Worm (Caenorhabditis elegans): ENCODE data around the gene rpl-3.
"Not testable (repeated sequence)": the region's sequence is repeated elsewhere in the genome, so short reads cannot be mapped to it uniquely, and the experiment has no call there.

rpl-3 gene

ce11 chrIII:3889896-3890295 lies 22.2 kb downstream of the rpl-3 start:
- TF ChIP-seq dve-1 (tag; optimal IDR thresholded peaks at IDR 0.05; ENCODE audit: insufficient read depth), result peak; percentile 15
- TF ChIP-seq pha-4 (GFP tag; IDR thresholded peaks at IDR 0.05), result no peak
- TF ChIP-seq pha-4 (tag; optimal IDR thresholded peaks at IDR 0.05), result peak; percentile 33
- TF ChIP-seq T26A8.4 (GFP tag; IDR thresholded peaks at IDR 0.05), result no peak
- no peak for TF ChIP-seq ceh-28 (tag; optimal IDR thresholded peaks at IDR 0.05)
- no peak for TF ChIP-seq nhr-76 (tag; optimal IDR thresholded peaks at IDR 0.05)
- TF ChIP-seq tra-1 (GFP tag; IDR thresholded peaks at IDR 0.05), result no peak
- TF ChIP-seq ceh-62 (tag; optimal IDR thresholded peaks at IDR 0.05), result no peak
- TF ChIP-seq nhr-28 (tag; optimal IDR thresholded peaks at IDR 0.05), result no peak
- TF ChIP-seq nhr-6 (tag; optimal IDR thresholded peaks at IDR 0.05), result peak; percentile 32
- no peak for TF ChIP-seq Y48G9A.11 (GFP tag; IDR thresholded peaks at IDR 0.05)
- TF ChIP-seq snpc-4 (tag; optimal IDR thresholded peaks at IDR 0.05), result no peak
- TF ChIP-seq aha-1 (tag), result peak; percentile 77

- TF ChIP-seq dmd-8 (GFP tag; IDR thresholded peaks at IDR 0.05) (no peak), daf-8 (GFP tag; IDR thresholded peaks at IDR 0.05) (no peak), fkh-10 (GFP tag; optimal IDR thresholded peaks at IDR 0.05) (no peak), nhr-111 (GFP tag; optimal IDR thresholded peaks at IDR 0.05) (no peak), mxl-2 (GFP tag; conservative IDR thresholded peaks at IDR 0.05) (no peak), pqm-1 (tag; optimal IDR thresholded peaks at IDR 0.05) (peak; percentile 51), dmd-6 (GFP tag; IDR thresholded peaks at IDR 0.05) (peak; percentile 29; the same call in 1 of the 2 replicates), nhr-77 (tag; optimal IDR thresholded peaks at IDR 0.05) (peak; percentile 36), daf-16 (GFP tag; optimal IDR thresholded peaks at IDR 0.05) (no peak), daf-16 (tag; optimal IDR thresholded peaks at IDR 0.05) (peak; percentile 22), ceh-44 (GFP tag; IDR thresholded peaks at IDR 0.05) (no peak), aha-1 (tag) (peak; percentile 69), fos-1 (tag; optimal IDR thresholded peaks at IDR 0.05) (no peak), nhr-28 (tag; optimal IDR thresholded peaks at IDR 0.05) (peak; percentile 62), zag-1 (tag; optimal IDR thresholded peaks at IDR 0.05) (no peak), zip-11 (GFP tag; IDR thresholded peaks at IDR 0.05) (no peak)
Measured at ce11 chrIII:3893992-3894391, 26.3 kb downstream of the rpl-3 start.

- TF ChIP-seq dmd-6 (GFP tag; IDR thresholded peaks at IDR 0.05) (peak; percentile 25; the same call in 1 of the 2 replicates), dmd-9 (GFP tag; IDR thresholded peaks at IDR 0.05) (peak; percentile 81), Y105C5A.15 (GFP tag; IDR thresholded peaks at IDR 0.05) (peak; percentile 92), mdt-29 (GFP tag; IDR thresholded peaks at IDR 0.05) (peak; percentile 98), vab-7 (GFP tag; IDR thresholded peaks at IDR 0.05) (peak; percentile 74), F26F4.8 (GFP tag; conservative IDR thresholded peaks at IDR 0.05) (peak; percentile 73), dmd-8 (GFP tag; IDR thresholded peaks at IDR 0.05) (peak; percentile 79), ctbp-1 (GFP tag; IDR thresholded peaks at IDR 0.05) (peak; percentile 56), egl-43 (GFP tag; IDR thresholded peaks at IDR 0.05) (peak; percentile 48; the same call in 1 of the 2 replicates), ceh-44 (GFP tag; IDR thresholded peaks at IDR 0.05) (peak; percentile 93; the same call in 1 of the 2 replicates), snpc-1.2 (GFP tag; IDR thresholded peaks at IDR 0.05) (peak; percentile 89), php-3 (GFP tag; IDR thresholded peaks at IDR 0.05) (0 out of 2 replicates have a peak, but pooled peaks have one; percentile 46), lin-38 (GFP tag; IDR thresholded peaks at IDR 0.05) (peak; percentile 65; the same call in 1 of the 2 replicates), madf-5 (GFP tag; IDR thresholded peaks at IDR 0.05) (peak; percentile 44 to 91; a peak in 2 of 4 replicates), zfp-3 (GFP tag; conservative IDR thresholded peaks at IDR 0.05) (peak; percentile 72), lim-7 (GFP tag; IDR thresholded peaks at IDR 0.05) (peak; percentile 86), tra-1 (GFP tag; IDR thresholded peaks at IDR 0.05) (peak; percentile 55), lin-1 (GFP tag; IDR thresholded peaks at IDR 0.05) (peak; percentile 90), arid-1 (GFP tag; conservative IDR thresholded peaks at IDR 0.05) (peak; percentile 83), ZK337.2 (GFP tag; IDR thresholded peaks at IDR 0.05) (peak; percentile 73; the same call in 1 of the 2 replicates), pha-4 (GFP tag; IDR thresholded peaks at IDR 0.05) (peak; percentile 74), D1046.2 (GFP tag; IDR thresholded peaks at IDR 0.05) (peak; percentile 72; the same call in 1 of the 2 replicates), Y75B8A.6 (GFP tag; IDR thresholded peaks at IDR 0.05) (peak; percentile 92; the same call in 1 of the 2 replicates), F44E2.7 (GFP tag; IDR thresholded peaks at IDR 0.05) (0 out of 2 replicates have a peak, but pooled peaks have one; percentile 76)
- not testable (repeated sequence) for TF ChIP-seq pha-4 (tag; optimal IDR thresholded peaks at IDR 0.05)
Measured at ce11 chrIII:3897116-3897845, 29.6 kb downstream of the rpl-3 start.
